Fruit fly (Drosophila melanogaster): ENCODE measurements around the gene Trs20.

Trs20 gene

dm6 chr3L:16145282-16145681, 13.8 kb upstream of the Trs20 start:
- TF ChIP-seq CG14711 (tag; optimal IDR thresholded peaks at IDR 0.05) (no peak), CG12768 (GFP tag; optimal IDR thresholded peaks at IDR 0.05) (no peak), CG7101 (tag; optimal IDR thresholded peaks at IDR 0.05) (no peak), Clk (GFP tag; optimal IDR thresholded peaks at IDR 0.05) (no peak), CG1620 (GFP tag; optimal IDR thresholded peaks at IDR 0.05) (no peak)

dm6 chr3L:16143685-16144539, 12.5 kb upstream of the Trs20 start, which contains the start of gene CG32152:
TSS of gene CG32152 (minus strand) at chr3L:16144036.
- TF ChIP-seq bab1 (GFP tag; optimal IDR thresholded peaks at IDR 0.05) (peak; percentile 47), tj (GFP tag; optimal IDR thresholded peaks at IDR 0.05) (peak; percentile 87), cic (GFP tag; optimal IDR thresholded peaks at IDR 0.05) (no peak)

- TF ChIP-seq CG12768 (GFP tag; optimal IDR thresholded peaks at IDR 0.05), result no peak
- no peak for TF ChIP-seq cnc (optimal IDR thresholded peaks at IDR 0.05)
- TF ChIP-seq CG7101 (tag; optimal IDR thresholded peaks at IDR 0.05), result no peak
- no peak for TF ChIP-seq toe (GFP tag; optimal IDR thresholded peaks at IDR 0.05)
- no peak for TF ChIP-seq CG14711 (tag; optimal IDR thresholded peaks at IDR 0.05)
- no peak for TF ChIP-seq CG5204 (GFP tag; optimal IDR thresholded peaks at IDR 0.05)
- no peak for TF ChIP-seq CG1620 (GFP tag; optimal IDR thresholded peaks at IDR 0.05)
- no peak for TF ChIP-seq Clk (GFP tag; optimal IDR thresholded peaks at IDR 0.05)
- TF ChIP-seq tj (GFP tag; optimal IDR thresholded peaks at IDR 0.05), result no peak
- no peak for TF ChIP-seq CG7045 (GFP tag; optimal IDR thresholded peaks at IDR 0.05)
- TF ChIP-seq Crg-1 (GFP tag; optimal IDR thresholded peaks at IDR 0.05), result no peak
- TF ChIP-seq CG33017 (tag; optimal IDR thresholded peaks at IDR 0.05), result no peak
- TF ChIP-seq Hr96 (GFP tag; optimal IDR thresholded peaks at IDR 0.05), result no peak
- TF ChIP-seq kay (GFP tag; ENCODE audit: borderline replicate concordance), result no peak
- no peak for TF ChIP-seq CG11617 (GFP tag; optimal IDR thresholded peaks at IDR 0.05)
- no peak for TF ChIP-seq Mnt (GFP tag; optimal IDR thresholded peaks at IDR 0.05)
Observed at dm6 chr3L:16141556-16141955, 10.1 kb upstream of the Trs20 start.

- no peak for TF ChIP-seq CG7101 (tag; optimal IDR thresholded peaks at IDR 0.05)
- TF ChIP-seq toe (GFP tag; optimal IDR thresholded peaks at IDR 0.05), result no peak
- no peak for TF ChIP-seq Clk (GFP tag; optimal IDR thresholded peaks at IDR 0.05)
- TF ChIP-seq ovo (GFP tag; optimal IDR thresholded peaks at IDR 0.05), result no peak
- TF ChIP-seq Mnt (GFP tag; optimal IDR thresholded peaks at IDR 0.05), result no peak
- no peak for TF ChIP-seq CG7045 (GFP tag; optimal IDR thresholded peaks at IDR 0.05)
- TF ChIP-seq pad (GFP tag; optimal IDR thresholded peaks at IDR 0.05), result no peak
- TF ChIP-seq CG14711 (tag; optimal IDR thresholded peaks at IDR 0.05), result peak; percentile 98
- TF ChIP-seq cic (GFP tag; optimal IDR thresholded peaks at IDR 0.05), result no peak
- TF ChIP-seq tj (GFP tag; optimal IDR thresholded peaks at IDR 0.05), result no peak
- no peak for TF ChIP-seq CG1620 (GFP tag; optimal IDR thresholded peaks at IDR 0.05)
- no peak for TF ChIP-seq kay (GFP tag; ENCODE audit: borderline replicate concordance)
- TF ChIP-seq CG12768 (GFP tag; optimal IDR thresholded peaks at IDR 0.05), result no peak
- no peak for TF ChIP-seq CG33017 (tag; optimal IDR thresholded peaks at IDR 0.05)
- peak; percentile 41 for TF ChIP-seq bab1 (GFP tag; optimal IDR thresholded peaks at IDR 0.05)
- TF ChIP-seq cnc (optimal IDR thresholded peaks at IDR 0.05), result no peak
Observed at dm6 chr3L:16139131-16139530, 7.7 kb upstream of the Trs20 start.

dm6 chr3L:16137779-16138178, 6.3 kb upstream of the Trs20 start, which contains the start of gene CG5157:
TSS of gene CG5157 (minus strand) at chr3L:16137879.
- TF ChIP-seq CG5204 (GFP tag; optimal IDR thresholded peaks at IDR 0.05) (no peak), CG7101 (tag; optimal IDR thresholded peaks at IDR 0.05) (no peak), ovo (GFP tag; optimal IDR thresholded peaks at IDR 0.05) (no peak), toe (GFP tag; optimal IDR thresholded peaks at IDR 0.05) (no peak), Crg-1 (GFP tag; optimal IDR thresholded peaks at IDR 0.05) (no peak)

- TF ChIP-seq cic (GFP tag; optimal IDR thresholded peaks at IDR 0.05), result peak; percentile 41
- TF ChIP-seq CG14711 (tag; optimal IDR thresholded peaks at IDR 0.05), result no peak
Observed at dm6 chr3L:16136819-16137553, 5.6 kb upstream of the Trs20 start.

dm6 chr3L:16132067-16132418, 611 bp upstream of the Trs20 start:
- TF ChIP-seq toe (GFP tag; optimal IDR thresholded peaks at IDR 0.05), result no peak
- no peak for TF ChIP-seq cnc (optimal IDR thresholded peaks at IDR 0.05)
- no peak for TF ChIP-seq CG1620 (GFP tag; optimal IDR thresholded peaks at IDR 0.05)
- no peak for TF ChIP-seq CG11617 (GFP tag; optimal IDR thresholded peaks at IDR 0.05)
- TF ChIP-seq Crg-1 (GFP tag; optimal IDR thresholded peaks at IDR 0.05), result no peak
- no peak for TF ChIP-seq bab1 (GFP tag; optimal IDR thresholded peaks at IDR 0.05)
- no peak for TF ChIP-seq CG7045 (GFP tag; optimal IDR thresholded peaks at IDR 0.05)
- no peak for TF ChIP-seq tj (GFP tag; optimal IDR thresholded peaks at IDR 0.05)
- TF ChIP-seq Clk (GFP tag; optimal IDR thresholded peaks at IDR 0.05), result no peak
- no peak for TF ChIP-seq CG12768 (GFP tag; optimal IDR thresholded peaks at IDR 0.05)
